Worm (Caenorhabditis elegans) whole organism, L4 larva: ENCODE results near the gene ssq-2.

ENCODE experiments used
- Y105C5A.15 ChIP-seq: fragments of 200-800 bp; sonication (Bioruptor generic); IDR thresholded peaks from 2 replicates; pipeline ENCODE4 v1.3.6; 2022; ENCODE audit warnings: missing genetic modification characterization, missing compliant biosample characterization
- Y48G9A.11 ChIP-seq: fragments of 200-800 bp; sonication (Bioruptor generic); IDR thresholded peaks from 2 replicates; pipeline ENCODE4 v1.3.6; 2022; ENCODE audit warnings: missing genetic modification reagents, missing genetic modification characterization, missing compliant biosample characterization
- aly-2 ChIP-seq: sonication (generic microtip); optimal IDR thresholded peaks from 2 replicates; lab custom pipeline; 2018; ENCODE audit warnings: missing biosample characterization, missing genetic modification characterization
- ama-1 ChIP-seq: fragments of 150-350 bp; optimal IDR thresholded peaks from 2 replicates; lab custom pipeline; 2014; ENCODE audit warnings: inconsistent platforms, mixed read lengths
- ceh-28 ChIP-seq: fragments of 150-350 bp; optimal IDR thresholded peaks from 2 replicates; lab custom pipeline; 2014; ENCODE audit warnings: missing biosample characterization, missing genetic modification reagents, missing genetic modification characterization
- hlh-30 ChIP-seq: sonication (generic microtip); optimal IDR thresholded peaks from 2 replicates; lab custom pipeline; 2017; ENCODE audit warnings: antibody characterized with exemption, mild to moderate bottlenecking, missing genetic modification characterization, missing compliant biosample characterization; ENCODE audit not compliant: insufficient read depth
- lin-39 ChIP-seq: fragments of 150-350 bp; optimal IDR thresholded peaks from 2 replicates; lab custom pipeline; 2014; ENCODE audit warnings: missing biosample characterization, missing genetic modification reagents, missing genetic modification characterization
- lsy-2 ChIP-seq, 2 experiments: fragments of 150-350 bp in 1 of 2; sonication (generic microtip) in 1 of 2; optimal IDR thresholded peaks; 2 replicates each; lab custom pipeline; 2014 to 2017; ENCODE audit warnings: missing biosample characterization in 2 of 2, missing genetic modification characterization in 2 of 2
- nhr-25 ChIP-seq: sonication (generic microtip); optimal IDR thresholded peaks from 2 replicates; lab custom pipeline; 2017; ENCODE audit warnings: missing genetic modification characterization, mild to moderate bottlenecking, missing compliant biosample characterization, antibody characterized with exemption, moderate library complexity, borderline replicate concordance; ENCODE audit not compliant: insufficient read depth
- snpc-1.2 ChIP-seq: fragments of 200-800 bp; sonication (Bioruptor generic); IDR thresholded peaks from 2 replicates; pipeline ENCODE4 v1.3.6; 2022; ENCODE audit warnings: missing genetic modification reagents, missing genetic modification characterization, missing compliant biosample characterization
- snpc-4 ChIP-seq: fragments of 150-350 bp; optimal IDR thresholded peaks from 2 replicates; lab custom pipeline; 2014; ENCODE audit warnings: missing biosample characterization, missing genetic modification characterization
- unc-39 ChIP-seq: sonication (generic microtip); optimal IDR thresholded peaks from 2 replicates; lab custom pipeline; 2017; ENCODE audit warnings: missing biosample characterization, missing genetic modification characterization

- no peak for TF ChIP-seq ama-1
- no peak for TF ChIP-seq Y105C5A.15 (GFP tag; lab: Robert Waterston, UW)
- no peak for TF ChIP-seq nhr-25 (tag; lab: Kevin White, UChicago)
- no peak for TF ChIP-seq unc-39 (tag; lab: Kevin White, UChicago)
- TF ChIP-seq lsy-2 (tag; optimal IDR thresholded peaks at IDR 0.05; lab: Kevin White, UChicago): no peak
- no peak for TF ChIP-seq hlh-30
- TF ChIP-seq lin-39 (tag; lab: Kevin White, UChicago): no peak
- TF ChIP-seq snpc-1.2 (GFP tag; lab: Robert Waterston, UW): no peak
- TF ChIP-seq ceh-28 (tag; lab: Kevin White, UChicago): no peak
- TF ChIP-seq aly-2 (tag; lab: Kevin White, UChicago): no peak
- no peak for TF ChIP-seq snpc-4 (tag; lab: Kevin White, UChicago)
- TF ChIP-seq Y48G9A.11: no peak
Observed at ce11 chrIV:4975995-4976394, 19.9 kb upstream of the ssq-2 start, which contains the start of gene Y9C9A.16.
